Worm (Caenorhabditis elegans): Measurements from ENCODE around the gene K08E4.8.

DNA sequence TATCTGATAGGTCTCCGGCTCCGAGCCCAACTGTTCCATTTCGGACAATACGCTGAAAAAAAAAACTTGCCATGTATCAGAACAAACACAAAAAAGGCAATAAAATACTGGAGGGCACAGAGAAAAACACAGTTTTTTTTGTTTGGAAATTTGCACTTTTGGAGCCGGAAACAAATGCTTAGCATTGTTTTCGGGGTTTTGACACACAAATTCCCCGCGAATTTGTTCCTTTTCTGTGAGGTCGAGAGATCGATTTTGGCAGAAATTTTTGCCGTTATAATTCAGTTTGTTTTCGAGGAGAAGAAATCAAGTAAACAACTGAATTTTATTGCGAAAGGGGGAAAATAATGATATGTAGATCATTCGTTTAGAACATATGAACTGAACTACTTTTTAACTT lies 4.5 kb downstream of the K08E4.8 start, which contains the start of gene K08E4.2:
- TF ChIP-seq sox-2 (GFP tag; IDR thresholded peaks at IDR 0.05), result no peak
- no peak for TF ChIP-seq fkh-10 (GFP tag; optimal IDR thresholded peaks at IDR 0.05)
- no peak for TF ChIP-seq C08G9.2 (tag; optimal IDR thresholded peaks at IDR 0.05)

All from whole organism, late embryonic.